Fruit fly (Drosophila melanogaster) whole organism, adult: ENCODE data around the gene CG14803.

ENCODE experiments used
- CG11617 ChIP-seq: fragments of 200-800 bp; sonication (Bioruptor generic); optimal IDR thresholded peaks from 2 replicates; lab custom pipeline; 2017; ENCODE audit warnings: mild to moderate bottlenecking, missing biosample characterization, missing genetic modification reagents, missing genetic modification characterization
- CG12768 ChIP-seq: fragments of 200-800 bp; sonication (Bioruptor generic); optimal IDR thresholded peaks from 2 replicates; lab custom pipeline; 2017; ENCODE audit warnings: missing biosample characterization, missing genetic modification characterization, mild to moderate bottlenecking, moderate library complexity, missing genetic modification reagents
- CG14711 ChIP-seq: fragments of 200-800 bp; sonication (Bioruptor generic); optimal IDR thresholded peaks from 2 replicates; lab custom pipeline; 2018; ENCODE audit warnings: missing biosample characterization, mild to moderate bottlenecking, missing genetic modification characterization, moderate library complexity
- CG1620 ChIP-seq: fragments of 200-800 bp; sonication (Bioruptor generic); optimal IDR thresholded peaks from 2 replicates; lab custom pipeline; 2016; ENCODE audit warnings: missing biosample characterization, missing genetic modification characterization
- CG33017 ChIP-seq: fragments of 200-800 bp; sonication (Bioruptor generic); optimal IDR thresholded peaks from 2 replicates; lab custom pipeline; 2018; ENCODE audit warnings: missing biosample characterization, mild to moderate bottlenecking, missing genetic modification characterization, moderate library complexity
- CG5204 ChIP-seq: fragments of 200-800 bp; sonication (Bioruptor generic); optimal IDR thresholded peaks from 2 replicates; lab custom pipeline; 2016; ENCODE audit warnings: missing biosample characterization, missing genetic modification characterization
- CG7045 ChIP-seq: fragments of 200-800 bp; sonication (Bioruptor generic); optimal IDR thresholded peaks from 2 replicates; lab custom pipeline; 2017; ENCODE audit warnings: missing biosample characterization, mild to moderate bottlenecking, missing genetic modification characterization
- CG7101 ChIP-seq: fragments of 200-800 bp; sonication (Bioruptor generic); optimal IDR thresholded peaks from 2 replicates; lab custom pipeline; 2018; ENCODE audit warnings: missing biosample characterization, mild to moderate bottlenecking, missing genetic modification characterization, moderate library complexity
- Clk ChIP-seq: fragments of 200-800 bp; sonication (Bioruptor generic); optimal IDR thresholded peaks from 2 replicates; lab custom pipeline; 2017; ENCODE audit warnings: missing biosample characterization, missing genetic modification characterization
- Crg-1 ChIP-seq: fragments of 200-800 bp; sonication (Bioruptor generic); optimal IDR thresholded peaks from 2 replicates; lab custom pipeline; 2016; ENCODE audit warnings: missing biosample characterization, missing genetic modification characterization
- Hr96 ChIP-seq: fragments of 200-800 bp; sonication (Bioruptor generic); optimal IDR thresholded peaks from 2 replicates; lab custom pipeline; 2016; ENCODE audit warnings: missing biosample characterization, missing genetic modification characterization
- Mnt ChIP-seq: fragments of 200-800 bp; sonication (Bioruptor generic); optimal IDR thresholded peaks from 2 replicates; lab custom pipeline; 2016; ENCODE audit warnings: missing biosample characterization, mild to moderate bottlenecking, missing genetic modification characterization
- bab1 ChIP-seq: fragments of 200-800 bp; sonication (Bioruptor generic); optimal IDR thresholded peaks from 3 replicates; lab custom pipeline; 2019; ENCODE audit warnings: missing biosample characterization, mild to moderate bottlenecking, missing genetic modification characterization, moderate library complexity
- cic ChIP-seq: fragments of 200-800 bp; sonication (Bioruptor generic); optimal IDR thresholded peaks from 2 replicates; lab custom pipeline; 2017; ENCODE audit warnings: missing biosample characterization, mild to moderate bottlenecking, missing genetic modification characterization, moderate library complexity
- cnc ChIP-seq, 2 experiments: fragments of >200 bp; optimal IDR thresholded peaks; 2 replicates each; lab custom pipeline; 2017
- kay ChIP-seq: fragments of 200-800 bp; sonication (Bioruptor generic); peaks from one replicate; lab custom pipeline; 2016; ENCODE audit warnings: missing biosample characterization, missing genetic modification characterization, borderline replicate concordance
- ovo ChIP-seq: fragments of 200-800 bp; sonication (Bioruptor generic); optimal IDR thresholded peaks from 2 replicates; lab custom pipeline; 2016; ENCODE audit warnings: missing biosample characterization, missing genetic modification characterization
- pad ChIP-seq: fragments of 200-800 bp; sonication (Bioruptor generic); optimal IDR thresholded peaks from 3 replicates; lab custom pipeline; 2017; ENCODE audit warnings: missing biosample characterization, missing genetic modification characterization, mild to moderate bottlenecking, moderate library complexity, missing genetic modification reagents
- tj ChIP-seq: fragments of 200-800 bp; sonication (Bioruptor generic); optimal IDR thresholded peaks from 3 replicates; lab custom pipeline; 2017; ENCODE audit warnings: missing biosample characterization, mild to moderate bottlenecking, missing genetic modification characterization, moderate library complexity
- toe ChIP-seq: fragments of 200-800 bp; sonication (Bioruptor generic); optimal IDR thresholded peaks from 2 replicates; lab custom pipeline; 2016; ENCODE audit warnings: missing biosample characterization, missing genetic modification characterization

Gene CG14803

DNA sequence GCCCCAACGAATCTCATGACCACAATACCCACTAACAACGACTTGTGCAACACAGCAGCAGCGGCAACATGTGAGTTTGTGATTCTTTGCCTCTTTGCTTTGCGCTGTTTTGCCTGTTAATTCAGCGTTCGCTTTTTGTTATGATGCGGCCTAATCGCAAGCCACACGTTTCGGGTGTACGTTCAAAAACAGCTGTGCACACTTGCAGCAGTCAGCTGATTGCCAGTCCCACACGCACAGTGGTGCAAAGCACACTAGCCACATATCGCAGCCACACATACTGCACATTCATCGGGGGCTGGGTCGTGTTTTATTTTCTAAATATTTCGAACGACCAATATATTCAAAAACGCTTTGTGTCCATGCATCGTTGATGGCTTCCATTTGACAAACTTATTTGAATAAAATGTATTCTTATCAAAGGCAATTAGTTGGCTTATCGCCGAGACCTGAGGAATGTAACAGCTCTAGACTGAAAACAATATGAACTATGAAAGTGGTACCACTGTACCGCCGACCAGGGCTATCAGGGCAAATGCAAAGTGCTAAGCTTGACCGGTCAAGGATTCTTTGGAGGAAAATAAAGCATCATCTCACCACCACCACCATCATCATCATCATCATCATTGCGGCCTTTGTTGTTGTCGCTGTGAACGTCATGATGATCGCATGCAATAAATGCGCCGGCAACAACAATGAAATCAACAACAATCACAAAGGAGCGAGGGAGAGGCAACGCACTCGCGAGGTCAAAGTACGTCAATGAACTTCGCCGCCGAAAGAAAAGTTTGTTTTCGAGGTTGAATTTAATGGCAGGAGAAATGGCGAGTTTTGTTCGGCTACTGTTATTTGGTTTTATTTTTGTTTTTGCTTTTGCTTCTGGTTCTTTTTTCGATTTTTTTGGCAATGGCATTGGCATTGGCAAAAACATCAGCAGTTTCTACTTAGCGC is 42.5 kb upstream of the CG14803 start:
- TF ChIP-seq Crg-1 (GFP tag; lab: Kevin White, UChicago): no peak

DNA sequence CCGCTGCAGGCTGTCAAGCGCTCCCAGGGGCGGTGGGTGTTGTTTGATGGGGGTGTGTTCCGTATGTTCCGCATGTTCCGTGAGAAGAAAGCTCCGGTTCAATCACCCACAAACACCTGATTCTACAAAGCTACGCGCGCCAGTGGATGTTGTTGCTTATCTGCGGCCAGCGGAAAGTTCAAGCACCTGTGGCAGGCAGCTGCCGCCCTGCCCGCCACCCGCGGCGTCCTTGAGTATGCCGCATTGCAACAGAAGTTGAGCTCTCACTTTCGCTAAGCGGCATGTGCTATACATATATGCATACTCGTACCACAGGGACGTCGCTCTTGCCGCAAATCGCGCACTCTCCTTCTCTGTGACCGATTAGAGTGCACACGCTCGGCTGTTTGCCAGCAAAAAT is 40.6 kb upstream of the CG14803 start:
- peak; percentile 36 for TF ChIP-seq Mnt (GFP tag; lab: Kevin White, UChicago)
- no peak for TF ChIP-seq CG7101 (tag; lab: Kevin White, UChicago)

DNA sequence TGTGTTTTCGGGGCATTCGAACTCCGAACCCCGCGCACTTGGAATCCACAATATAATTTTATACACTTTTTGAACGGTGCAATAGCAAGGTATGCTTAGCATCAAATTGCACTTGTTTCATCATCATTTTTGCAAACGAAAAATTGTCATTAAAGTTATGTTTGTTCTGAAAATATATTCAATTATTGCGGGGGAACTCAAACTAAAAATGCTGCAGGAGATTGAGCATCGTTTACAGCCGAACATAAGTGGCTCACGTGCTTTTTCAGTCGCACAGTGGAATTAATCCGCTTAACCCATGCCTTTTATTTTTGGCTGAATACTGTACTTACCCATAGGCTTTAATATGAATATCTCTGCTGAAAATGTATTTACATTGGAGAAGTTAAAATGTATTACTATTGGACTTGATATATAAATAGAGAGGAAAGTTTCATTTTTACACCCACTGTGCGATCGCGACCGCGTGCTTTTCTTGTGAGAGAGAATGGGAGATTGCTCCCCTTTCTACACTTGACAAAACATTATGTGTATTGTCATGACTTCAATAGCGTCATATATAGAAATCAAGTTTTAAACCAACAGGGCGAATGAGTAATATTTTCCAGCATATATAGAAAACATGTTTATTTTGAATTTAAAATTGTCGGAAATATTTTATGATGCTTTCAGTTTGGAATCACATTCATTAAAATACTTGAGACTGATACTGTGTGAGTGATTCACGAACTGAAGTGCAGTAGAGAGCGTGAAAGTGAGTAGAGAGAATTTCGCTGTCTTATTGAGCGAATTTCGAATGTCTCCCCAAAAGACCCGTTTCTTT is 38.1 kb upstream of the CG14803 start:
- peak; percentile 89 for TF ChIP-seq pad (GFP tag; lab: Kevin White, UChicago)
- peak; percentile 85 for TF ChIP-seq CG33017 (tag; lab: Kevin White, UChicago)
- TF ChIP-seq toe: peak; percentile 63
- TF ChIP-seq Mnt (GFP tag; lab: Kevin White, UChicago): peak; percentile 92
- peak; percentile 93 for TF ChIP-seq Hr96
- peak; percentile 96 for TF ChIP-seq kay (GFP tag; lab: Kevin White, UChicago)
- peak; percentile 98 for TF ChIP-seq CG11617
- peak; percentile 84 for TF ChIP-seq CG12768 (GFP tag; lab: Kevin White, UChicago)
- TF ChIP-seq tj: peak; percentile 85
- TF ChIP-seq CG7045 (GFP tag; lab: Kevin White, UChicago): peak; percentile 75
- TF ChIP-seq Crg-1 (GFP tag; lab: Kevin White, UChicago): peak; percentile 86
- TF ChIP-seq ovo (GFP tag; lab: Kevin White, UChicago): peak; percentile 90
- peak; percentile 90 for TF ChIP-seq CG1620 (GFP tag; lab: Kevin White, UChicago)
- peak; percentile 94 for TF ChIP-seq CG14711 (tag; lab: Kevin White, UChicago)
- peak; percentile 43 for TF ChIP-seq Clk (GFP tag; lab: Kevin White, UChicago)
- TF ChIP-seq CG5204 (GFP tag; lab: Kevin White, UChicago): peak; percentile 88
- TF ChIP-seq cnc (optimal IDR thresholded peaks at IDR 0.05; lab: Kevin White, UChicago): no peak
- peak; percentile 69 for TF ChIP-seq cic
- TF ChIP-seq bab1 (GFP tag; lab: Kevin White, UChicago): peak; percentile 97
- TF ChIP-seq CG7101 (tag; lab: Kevin White, UChicago): peak; percentile 95

DNA sequence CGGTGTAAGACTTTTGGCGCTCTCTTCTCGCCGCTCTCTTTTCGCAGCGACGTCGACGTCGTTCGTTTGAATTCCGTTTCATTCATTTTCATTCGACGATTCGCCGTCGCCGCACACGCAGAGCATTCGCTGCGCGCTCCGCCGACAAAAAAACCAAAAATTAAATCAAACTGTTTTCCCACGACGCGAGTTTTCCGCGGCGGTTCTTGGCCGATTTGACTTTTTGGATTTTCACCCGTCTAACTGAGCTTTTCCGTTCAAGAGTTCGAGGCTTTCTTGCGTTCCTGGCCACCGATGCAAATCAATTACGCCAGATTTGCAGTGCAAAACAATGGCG is 37.5 kb upstream of the CG14803 start:
- TF ChIP-seq Crg-1 (GFP tag; lab: Kevin White, UChicago) (no peak), cic (peak; percentile 15), CG11617 (peak; percentile 79)

DNA sequence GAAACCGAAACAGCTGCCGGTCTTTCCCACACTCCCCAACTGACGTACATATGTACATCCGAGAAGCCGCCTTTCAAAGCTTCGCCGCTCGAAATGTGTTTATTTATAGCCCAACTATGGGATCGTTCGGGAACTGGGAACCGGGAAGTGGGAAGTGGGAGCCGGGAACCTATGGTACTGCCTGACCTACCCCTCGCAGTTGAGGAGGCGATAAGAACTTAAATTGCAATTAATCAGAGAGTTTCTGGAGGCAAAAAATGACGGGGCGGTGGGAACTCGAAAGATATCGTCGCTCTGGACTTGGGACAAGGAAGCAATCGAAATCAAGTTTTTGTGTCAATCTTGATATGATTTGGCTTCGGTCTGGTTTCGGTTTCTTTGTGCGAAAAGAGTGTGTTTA is 36.0 kb upstream of the CG14803 start:
- no peak for TF ChIP-seq Crg-1 (GFP tag; lab: Kevin White, UChicago)
- no peak for TF ChIP-seq CG1620 (GFP tag; lab: Kevin White, UChicago)
- TF ChIP-seq CG5204 (GFP tag; lab: Kevin White, UChicago): no peak
- no peak for TF ChIP-seq Clk (GFP tag; lab: Kevin White, UChicago)
- TF ChIP-seq CG12768 (GFP tag; lab: Kevin White, UChicago): peak; percentile 9
- no peak for TF ChIP-seq cic
- TF ChIP-seq toe: no peak
- TF ChIP-seq Hr96: no peak

DNA sequence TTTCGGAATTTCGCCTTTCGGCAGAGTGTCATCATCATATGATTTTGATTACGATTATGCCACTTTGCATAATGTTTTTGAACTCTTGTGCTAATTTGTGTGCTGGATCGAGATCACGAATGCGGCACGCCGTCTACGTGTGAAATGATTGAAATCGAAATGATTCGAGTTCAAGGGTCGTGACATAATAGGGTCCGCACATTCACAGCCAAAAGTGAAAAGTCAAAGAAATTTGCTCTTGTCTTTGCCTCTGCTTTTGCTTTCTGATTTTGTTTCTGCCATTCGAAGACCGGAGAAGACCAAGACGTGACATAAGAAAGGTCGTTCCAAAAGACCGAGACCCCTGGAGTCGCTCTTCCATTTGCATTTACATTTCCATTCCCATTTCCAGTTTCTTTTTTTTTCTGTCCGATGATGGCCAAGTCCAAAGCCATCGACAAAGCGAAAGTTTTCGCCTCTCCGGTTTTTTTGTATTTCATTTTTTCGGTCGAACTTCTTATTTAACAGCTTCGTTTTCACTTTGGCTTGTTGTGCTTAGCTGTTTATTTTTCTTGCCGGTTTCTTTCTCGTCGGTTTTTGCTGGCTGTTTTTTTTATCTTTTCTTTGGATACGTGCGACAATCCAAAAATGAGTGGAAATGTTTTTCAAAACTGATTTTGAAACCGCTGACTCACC is 33.8 kb upstream of the CG14803 start:
- TF ChIP-seq CG7045 (GFP tag; lab: Kevin White, UChicago) (no peak), tj (peak; percentile 71)

DNA sequence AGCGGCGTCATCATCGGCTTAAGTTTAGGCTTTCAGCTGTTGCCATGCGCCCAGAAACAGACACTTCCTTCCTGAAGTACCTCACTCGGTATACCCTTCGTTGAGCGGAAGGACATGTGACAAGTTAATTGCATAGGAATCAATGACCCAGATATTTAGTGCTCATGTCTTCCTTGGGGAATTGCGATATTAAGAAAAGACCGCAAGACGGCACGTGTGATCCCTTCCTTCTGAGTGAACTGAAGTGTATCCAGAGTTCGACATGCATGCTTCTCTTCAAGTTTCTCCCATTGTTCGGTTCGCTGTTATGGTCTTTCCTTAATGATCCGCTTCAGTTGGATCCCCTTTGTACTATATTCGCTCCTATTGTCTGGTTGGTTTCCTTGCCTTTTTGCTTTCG is 28.1 kb upstream of the CG14803 start:
- TF ChIP-seq CG5204 (GFP tag; lab: Kevin White, UChicago) (no peak), cnc (optimal IDR thresholded peaks at IDR 0.05; lab: Kevin White, UChicago) (no peak), CG33017 (tag; lab: Kevin White, UChicago) (no peak), Clk (GFP tag; lab: Kevin White, UChicago) (no peak), CG7045 (GFP tag; lab: Kevin White, UChicago) (no peak), CG11617 (no peak), cic (no peak)
